Fruit fly (Drosophila melanogaster) whole organism, pupa: Measurements from ENCODE around the gene CG11458.
A peak's percentile ranks its signal among the peaks of the same experiment; 100 is the strongest.

Source experiments
- CG10348 ChIP-seq: fragments of 200-800 bp; sonication (Bioruptor generic); IDR thresholded peaks from 2 replicates; pipeline ENCODE4 v1.3.6; 2022; ENCODE audit warnings: missing biosample characterization, missing genetic modification characterization
- CG12605 ChIP-seq: fragments of 200-800 bp; sonication (Bioruptor generic); IDR thresholded peaks from 2 replicates; pipeline ENCODE4 v1.3.6; 2022; ENCODE audit warnings: missing biosample characterization, missing genetic modification characterization
- CG13204 ChIP-seq: fragments of 200-800 bp; sonication (Bioruptor generic); optimal IDR thresholded peaks from 2 replicates; lab custom pipeline; 2018; ENCODE audit warnings: missing biosample characterization, mild to moderate bottlenecking, missing genetic modification characterization, moderate library complexity
- CG14655 ChIP-seq: fragments of 200-800 bp; sonication (Bioruptor generic); optimal IDR thresholded peaks from 3 replicates; lab custom pipeline; 2017; ENCODE audit warnings: mild to moderate bottlenecking, missing biosample characterization, missing genetic modification reagents, missing genetic modification characterization
- CG15710 ChIP-seq: fragments of 200-800 bp; sonication (Bioruptor generic); optimal IDR thresholded peaks from 2 replicates; lab custom pipeline; 2018; ENCODE audit warnings: missing biosample characterization, mild to moderate bottlenecking, missing genetic modification characterization, moderate library complexity
- CG17806 ChIP-seq: fragments of 200-800 bp; sonication (Bioruptor generic); optimal IDR thresholded peaks from 2 replicates; lab custom pipeline; 2018; ENCODE audit warnings: missing biosample characterization, mild to moderate bottlenecking, missing genetic modification characterization, moderate library complexity
- CG32121 ChIP-seq: fragments of 200-800 bp; sonication (Bioruptor generic); IDR thresholded peaks from 2 replicates; pipeline ENCODE4 v1.3.6; 2022; ENCODE audit warnings: missing biosample characterization, missing genetic modification characterization
- CG34367 ChIP-seq: fragments of 200-800 bp; sonication (Bioruptor generic); optimal IDR thresholded peaks from 2 replicates; lab custom pipeline; 2018; ENCODE audit warnings: missing biosample characterization, mild to moderate bottlenecking, missing genetic modification characterization
- CG4496 ChIP-seq: fragments of 200-800 bp; sonication (Bioruptor generic); IDR thresholded peaks from 3 replicates; pipeline ENCODE4 v1.3.6; 2022; ENCODE audit warnings: missing biosample characterization, missing genetic modification characterization
- CG8159 ChIP-seq: fragments of 200-800 bp; sonication (Bioruptor generic); optimal IDR thresholded peaks from 3 replicates; lab custom pipeline; 2018; ENCODE audit warnings: missing biosample characterization, mild to moderate bottlenecking, missing genetic modification characterization, moderate library complexity
- CG8301 ChIP-seq: fragments of 200-800 bp; sonication (Bioruptor generic); optimal IDR thresholded peaks from 2 replicates; lab custom pipeline; 2018; ENCODE audit warnings: missing biosample characterization, mild to moderate bottlenecking, missing genetic modification characterization
- CG9948 ChIP-seq: fragments of 200-800 bp; sonication (Bioruptor generic); optimal IDR thresholded peaks from 2 replicates; lab custom pipeline; 2018; ENCODE audit warnings: missing biosample characterization, mild to moderate bottlenecking, missing genetic modification characterization, moderate library complexity
- D1 ChIP-seq: fragments of 200-800 bp; sonication (Bioruptor generic); optimal IDR thresholded peaks from 2 replicates; lab custom pipeline; 2018; ENCODE audit warnings: missing biosample characterization, mild to moderate bottlenecking, missing genetic modification characterization, moderate library complexity
- EcR ChIP-seq: fragments of 200-800 bp; sonication (Bioruptor generic); optimal IDR thresholded peaks from 3 replicates; lab custom pipeline; 2019; ENCODE audit warnings: missing biosample characterization, missing genetic modification characterization, mild to moderate bottlenecking, moderate library complexity, missing genetic modification reagents
- Ets98B ChIP-seq: fragments of 200-800 bp; sonication (Bioruptor generic); IDR thresholded peaks from 2 replicates; pipeline ENCODE4 v1.3.6; 2022; ENCODE audit warnings: missing biosample characterization, missing genetic modification characterization
- Pif1A ChIP-seq: fragments of 200-800 bp; sonication (Bioruptor generic); optimal IDR thresholded peaks from 3 replicates; lab custom pipeline; 2016; ENCODE audit warnings: missing biosample characterization, missing genetic modification characterization
- Pif1B ChIP-seq: fragments of 200-800 bp; sonication (Bioruptor generic); optimal IDR thresholded peaks from 3 replicates; lab custom pipeline; 2016; ENCODE audit warnings: missing biosample characterization, missing genetic modification characterization
- Snoo ChIP-seq: fragments of 200-800 bp; sonication (Bioruptor generic); optimal IDR thresholded peaks from 3 replicates; lab custom pipeline; 2017; ENCODE audit warnings: missing biosample characterization, mild to moderate bottlenecking, missing genetic modification characterization, inconsistent platforms
- fd96Ca ChIP-seq: fragments of 200-800 bp; sonication (Bioruptor generic); IDR thresholded peaks from 3 replicates; pipeline ENCODE4 v1.3.6; 2022; ENCODE audit warnings: missing biosample characterization, missing genetic modification characterization
- gl ChIP-seq: fragments of 200-800 bp; sonication (Bioruptor generic); optimal IDR thresholded peaks from 2 replicates; lab custom pipeline; 2018; ENCODE audit warnings: missing biosample characterization, mild to moderate bottlenecking, missing genetic modification characterization
- rn ChIP-seq: fragments of 200-800 bp; sonication (Bioruptor generic); IDR thresholded peaks from 2 replicates; pipeline ENCODE4 v1.3.6; 2022; ENCODE audit warnings: missing biosample characterization, missing genetic modification characterization

The CG11458 gene

DNA sequence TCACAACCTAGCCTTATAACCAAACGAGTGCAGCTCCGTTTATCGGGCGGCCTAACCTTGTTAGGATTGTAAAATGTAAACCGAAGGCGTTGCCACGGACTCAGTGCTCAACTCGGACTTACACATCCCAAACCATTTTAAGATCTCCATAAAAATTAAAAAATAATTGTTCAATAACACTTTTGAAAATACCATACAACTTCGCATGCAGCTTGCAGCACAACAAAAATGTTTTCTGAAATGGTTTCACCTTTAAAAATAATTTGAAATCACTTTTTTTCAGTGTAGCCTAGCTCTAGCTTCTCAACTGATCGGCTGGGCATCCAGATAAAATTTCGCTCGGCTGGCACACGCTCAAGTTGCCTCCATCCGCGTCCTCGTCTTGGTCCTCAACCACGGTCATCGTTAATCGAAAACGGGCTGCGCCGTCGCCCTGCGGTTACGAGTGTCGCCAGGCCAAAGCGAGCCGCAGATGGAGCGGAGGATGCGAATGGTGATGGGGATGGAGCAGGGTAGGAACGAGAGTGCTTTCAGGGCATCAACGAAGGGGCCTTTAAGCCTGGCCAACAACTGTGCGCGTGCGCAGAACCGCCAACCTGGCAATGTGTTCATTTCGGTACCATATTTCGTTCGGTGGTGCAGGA lies 46.0 kb downstream of the CG11458 start:
- peak; percentile 74 for TF ChIP-seq Ets98B
- peak; percentile 89 for TF ChIP-seq CG8159 (tag; lab: Kevin White, UChicago)
- peak; percentile 78 for TF ChIP-seq CG12605 (GFP tag; lab: Robert Waterston, UW)
- TF ChIP-seq CG13204 (GFP tag; lab: Kevin White, UChicago), result peak; percentile 85
- TF ChIP-seq CG17806 (tag; lab: Kevin White, UChicago), result peak; percentile 88
- peak; percentile 89 for TF ChIP-seq CG34367
- peak; percentile 86 for TF ChIP-seq CG8301
- TF ChIP-seq CG32121 (GFP tag; lab: Robert Waterston, UW), result peak; percentile 60; the same call in 1 of the 2 replicates
- 0 out of 2 replicates have a peak, but pooled peaks have one; percentile 41 for TF ChIP-seq rn
- TF ChIP-seq D1, result peak; percentile 77
- peak; percentile 63 for TF ChIP-seq EcR (GFP tag; lab: Kevin White, UChicago)
- peak; percentile 92 for TF ChIP-seq CG9948 (tag; lab: Kevin White, UChicago)
- peak; percentile 88 for TF ChIP-seq CG14655 (GFP tag; lab: Kevin White, UChicago)
- TF ChIP-seq fd96Ca (GFP tag; lab: Robert Waterston, UW), result peak; percentile 82
- peak; percentile 48 for TF ChIP-seq Snoo
- TF ChIP-seq CG10348 (GFP tag; lab: Robert Waterston, UW), result no peak
- peak; percentile 83 for TF ChIP-seq Pif1B (GFP tag; lab: Kevin White, UChicago)
- TF ChIP-seq Pif1A (GFP tag; lab: Kevin White, UChicago), result peak; percentile 88
- TF ChIP-seq CG4496, result peak; percentile 91
- TF ChIP-seq gl (tag; lab: Kevin White, UChicago), result peak; percentile 76
- TF ChIP-seq CG15710 (tag; lab: Kevin White, UChicago), result peak; percentile 87

DNA sequence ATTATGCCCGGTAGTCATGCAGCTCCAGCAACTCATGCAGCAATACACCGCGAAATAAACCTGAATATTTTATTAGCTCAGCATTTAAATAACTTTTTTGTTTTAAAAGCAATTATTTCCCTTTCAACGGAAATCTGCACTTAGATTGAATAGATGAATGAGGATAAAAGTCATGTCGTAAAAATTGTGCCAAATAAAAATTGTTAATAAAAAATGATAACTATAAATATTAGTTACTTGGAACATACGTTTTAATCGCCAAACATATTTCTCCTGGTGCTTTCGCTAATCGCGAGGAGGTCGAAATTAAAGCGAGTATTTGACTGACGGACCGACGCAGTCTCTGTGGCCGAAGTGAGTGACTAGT lies 46.5 kb downstream of the CG11458 start:
- TF ChIP-seq CG8301 (peak; percentile 62), gl (tag; lab: Kevin White, UChicago) (peak; percentile 40), Ets98B (no peak), Pif1B (GFP tag; lab: Kevin White, UChicago) (peak; percentile 27), CG8159 (tag; lab: Kevin White, UChicago) (peak; percentile 83), CG9948 (tag; lab: Kevin White, UChicago) (peak; percentile 71), Pif1A (GFP tag; lab: Kevin White, UChicago) (peak; percentile 58), rn (no peak), CG15710 (tag; lab: Kevin White, UChicago) (peak; percentile 77), D1 (peak; percentile 13), CG34367 (peak; percentile 77), CG13204 (GFP tag; lab: Kevin White, UChicago) (no peak), CG17806 (tag; lab: Kevin White, UChicago) (peak; percentile 73), Snoo (peak; percentile 21), CG32121 (GFP tag; lab: Robert Waterston, UW) (peak; percentile 16; the same call in 1 of the 2 replicates), fd96Ca (GFP tag; lab: Robert Waterston, UW) (no peak), CG14655 (GFP tag; lab: Kevin White, UChicago) (peak; percentile 72)

DNA sequence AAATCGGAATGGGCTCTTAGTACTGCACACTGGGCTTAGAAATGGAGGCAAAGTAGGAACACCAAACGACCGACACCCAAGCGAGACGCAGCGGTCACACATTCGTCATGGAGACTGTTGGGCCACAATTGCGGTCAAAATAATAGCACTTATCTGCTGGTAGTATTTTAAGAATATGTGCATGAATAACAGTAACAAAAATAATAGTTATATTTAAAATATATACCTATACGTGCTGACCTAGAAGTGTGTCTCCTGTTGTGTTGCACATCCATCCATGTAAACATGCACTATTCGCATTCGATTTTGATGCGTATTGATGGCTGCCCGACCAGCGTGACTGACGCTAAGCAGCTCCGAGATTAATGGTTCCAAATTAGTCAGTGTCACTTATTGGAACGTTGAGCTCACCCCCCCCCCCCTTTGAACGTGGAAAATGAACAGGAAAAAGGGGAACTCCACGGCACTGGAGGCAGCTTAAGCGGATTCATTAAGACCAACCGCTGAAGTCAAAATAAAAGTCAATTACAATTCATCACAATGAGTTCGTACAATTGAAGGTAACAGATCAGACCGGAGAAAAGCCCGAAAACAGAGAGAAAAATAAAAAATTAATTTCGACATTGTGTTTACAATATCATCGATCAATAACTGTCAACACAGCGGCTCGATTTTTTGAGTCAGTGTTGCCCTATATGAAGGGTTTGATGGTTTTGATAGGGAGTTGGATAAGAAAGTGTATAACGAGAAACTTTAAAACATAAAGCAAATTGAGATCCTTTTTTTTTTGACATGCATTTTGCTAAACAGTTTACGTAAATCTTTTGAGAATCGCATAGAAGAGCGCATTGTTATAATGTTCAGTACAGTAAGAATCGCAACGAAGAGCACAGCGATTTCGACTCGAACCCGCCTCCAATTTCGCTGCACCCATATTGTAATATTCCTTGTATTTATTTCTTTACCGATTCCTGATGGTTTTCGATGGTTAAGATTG lies 47.3 kb downstream of the CG11458 start:
- TF ChIP-seq D1 (no peak), CG8159 (tag; lab: Kevin White, UChicago) (peak; percentile 33), CG4496 (peak; percentile 74; the same call in 2 of the 3 replicates), CG14655 (GFP tag; lab: Kevin White, UChicago) (peak; percentile 8), CG12605 (GFP tag; lab: Robert Waterston, UW) (peak; percentile 73; the same call in 1 of the 2 replicates), Pif1A (GFP tag; lab: Kevin White, UChicago) (no peak), CG34367 (no peak), CG32121 (GFP tag; lab: Robert Waterston, UW) (peak; percentile 45; the same call in 1 of the 2 replicates), CG13204 (GFP tag; lab: Kevin White, UChicago) (no peak), gl (tag; lab: Kevin White, UChicago) (no peak), CG10348 (GFP tag; lab: Robert Waterston, UW) (no peak), CG15710 (tag; lab: Kevin White, UChicago) (peak; percentile 24), Snoo (peak; percentile 42), Ets98B (peak; percentile 48; the same call in 1 of the 2 replicates), Pif1B (GFP tag; lab: Kevin White, UChicago) (no peak), CG8301 (peak; percentile 13), EcR (GFP tag; lab: Kevin White, UChicago) (no peak), rn (peak; percentile 44; the same call in 1 of the 2 replicates), CG17806 (tag; lab: Kevin White, UChicago) (peak; percentile 28), fd96Ca (GFP tag; lab: Robert Waterston, UW) (peak; percentile 75), CG9948 (tag; lab: Kevin White, UChicago) (peak; percentile 35)
- TF ChIP-seq, all 21 proteins: peak for 13

DNA sequence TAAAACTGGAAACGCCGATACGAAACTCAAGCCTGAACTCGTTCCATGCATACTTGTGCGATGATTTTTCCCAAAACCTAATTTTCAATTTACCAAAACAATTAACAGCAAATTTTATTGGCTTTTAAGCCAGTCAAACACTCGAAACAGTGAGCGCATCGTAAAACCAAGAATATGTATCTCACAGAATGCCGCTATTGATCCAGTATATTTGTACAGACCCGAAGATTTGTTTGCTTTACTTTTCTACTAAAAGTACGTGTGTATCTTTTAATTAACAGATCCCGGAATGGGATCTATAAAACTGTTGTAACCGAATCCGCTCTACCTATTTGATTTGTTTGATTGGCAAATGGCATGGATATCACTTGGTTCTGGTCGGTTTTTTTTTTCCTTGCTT lies 48.5 kb downstream of the CG11458 start:
- TF ChIP-seq EcR (GFP tag; lab: Kevin White, UChicago) (no peak), gl (tag; lab: Kevin White, UChicago) (no peak), CG12605 (GFP tag; lab: Robert Waterston, UW) (no peak), CG34367 (no peak), CG32121 (GFP tag; lab: Robert Waterston, UW) (no peak)
